Worm (Caenorhabditis elegans) whole organism, late embryonic: Measurements from ENCODE around the gene F18A11.3.

Source experiments
- C08G9.2 ChIP-seq: sonication (generic microtip); optimal IDR thresholded peaks from 2 replicates; lab custom pipeline; 2016; ENCODE audit warnings: mild to moderate bottlenecking, missing genetic modification characterization, moderate library complexity, missing compliant biosample characterization
- K02D7.2 ChIP-seq: sonication (generic microtip); optimal IDR thresholded peaks from 2 replicates; lab custom pipeline; 2017; ENCODE audit warnings: mild to moderate bottlenecking, missing genetic modification characterization, missing compliant biosample characterization
- K09A11.1 ChIP-seq: sonication (generic microtip); optimal IDR thresholded peaks from 2 replicates; lab custom pipeline; 2017; ENCODE audit warnings: antibody characterized with exemption, mild to moderate bottlenecking, missing genetic modification characterization, missing compliant biosample characterization; ENCODE audit not compliant: insufficient read depth
- T23F11.4 ChIP-seq: fragments of 200-800 bp; sonication (Bioruptor generic); optimal IDR thresholded peaks from 2 replicates; lab custom pipeline; 2018; ENCODE audit warnings: mild to moderate bottlenecking, missing genetic modification characterization, missing compliant biosample characterization
- Y22D7AL.16 ChIP-seq: sonication (generic microtip); optimal IDR thresholded peaks from 2 replicates; lab custom pipeline; 2016; ENCODE audit warnings: missing genetic modification characterization, missing compliant biosample characterization
- ama-1 ChIP-seq: fragments of 150-350 bp; optimal IDR thresholded peaks from 2 replicates; lab custom pipeline; 2014
- ceh-30 ChIP-seq: fragments of 150-350 bp; optimal IDR thresholded peaks from 2 replicates; lab custom pipeline; 2014; ENCODE audit warnings: missing biosample characterization, missing genetic modification characterization
- ceh-45 ChIP-seq: fragments of 200-800 bp; sonication (Bioruptor generic); IDR thresholded peaks from 2 replicates; pipeline ENCODE4 v1.3.6; 2022; ENCODE audit warnings: missing genetic modification reagents, missing genetic modification characterization, missing compliant biosample characterization
- ceh-48 ChIP-seq: sonication (generic microtip); optimal IDR thresholded peaks from 2 replicates; lab custom pipeline; 2016; ENCODE audit warnings: missing genetic modification characterization, inconsistent platforms, missing compliant biosample characterization
- ceh-6 ChIP-seq: fragments of 200-800 bp; sonication (Bioruptor generic); optimal IDR thresholded peaks from 2 replicates; lab custom pipeline; 2018; ENCODE audit warnings: mild to moderate bottlenecking, missing genetic modification characterization, missing compliant biosample characterization
- che-1 ChIP-seq: sonication (generic microtip); optimal IDR thresholded peaks from 2 replicates; lab custom pipeline; 2016; ENCODE audit warnings: mild to moderate bottlenecking, missing genetic modification characterization, missing compliant biosample characterization
- dmd-4 ChIP-seq: sonication (generic microtip); optimal IDR thresholded peaks from 2 replicates; lab custom pipeline; 2016; ENCODE audit warnings: borderline replicate concordance, missing genetic modification characterization, missing compliant biosample characterization
- elt-2 ChIP-seq: sonication (generic microtip); optimal IDR thresholded peaks from 2 replicates; lab custom pipeline; 2016; ENCODE audit warnings: missing genetic modification reagents, missing genetic modification characterization, missing compliant biosample characterization
- elt-4 ChIP-seq: sonication (generic microtip); optimal IDR thresholded peaks from 2 replicates; lab custom pipeline; 2016; ENCODE audit warnings: missing genetic modification characterization, missing compliant biosample characterization
- eyg-1 ChIP-seq: sonication (generic microtip); optimal IDR thresholded peaks from 2 replicates; lab custom pipeline; 2016; ENCODE audit warnings: missing genotype, missing genetic modification characterization, missing compliant biosample characterization
- fax-1 ChIP-seq: sonication (generic microtip); optimal IDR thresholded peaks from 2 replicates; lab custom pipeline; 2016; ENCODE audit warnings: missing genotype, missing genetic modification characterization, missing compliant biosample characterization
- hlh-30 ChIP-seq: sonication (generic microtip); optimal IDR thresholded peaks from 2 replicates; lab custom pipeline; 2017; ENCODE audit warnings: antibody characterized with exemption, missing genetic modification characterization, missing compliant biosample characterization; ENCODE audit not compliant: insufficient read depth
- lin-11 ChIP-seq: fragments of 200-800 bp; sonication (Bioruptor generic); optimal IDR thresholded peaks from 2 replicates; lab custom pipeline; 2018; ENCODE audit warnings: mild to moderate bottlenecking, missing genetic modification characterization, missing compliant biosample characterization
- nfya-1 ChIP-seq: sonication (generic microtip); optimal IDR thresholded peaks from 2 replicates; lab custom pipeline; 2017; ENCODE audit warnings: missing genetic modification characterization, mild to moderate bottlenecking, missing compliant biosample characterization, antibody characterized with exemption, moderate library complexity
- nhr-232 ChIP-seq: sonication (generic microtip); optimal IDR thresholded peaks from 2 replicates; lab custom pipeline; 2016; ENCODE audit warnings: missing genetic modification characterization, missing compliant biosample characterization
- npax-4 ChIP-seq: sonication (generic microtip); optimal IDR thresholded peaks from 2 replicates; lab custom pipeline; 2016; ENCODE audit warnings: missing genetic modification characterization, missing compliant biosample characterization
- pax-1 ChIP-seq: fragments of 150-350 bp; optimal IDR thresholded peaks from 2 replicates; lab custom pipeline; 2014; ENCODE audit warnings: missing biosample characterization, missing genetic modification characterization
- pha-2 ChIP-seq: sonication (generic microtip); optimal IDR thresholded peaks from 2 replicates; lab custom pipeline; 2017; ENCODE audit warnings: mild to moderate bottlenecking, missing genetic modification characterization, missing compliant biosample characterization
- pha-4 ChIP-seq: fragments of 150-350 bp; optimal IDR thresholded peaks from 2 replicates; lab custom pipeline; 2018; ENCODE audit warnings: missing biosample characterization, missing genetic modification reagents, missing genetic modification characterization
- pqm-1 ChIP-seq: sonication (generic microtip); optimal IDR thresholded peaks from 2 replicates; lab custom pipeline; 2016; ENCODE audit warnings: missing genetic modification characterization, missing compliant biosample characterization
- sox-2 ChIP-seq: fragments of 200-800 bp; sonication (Bioruptor generic); IDR thresholded peaks from 2 replicates; pipeline ENCODE4 v1.3.6; 2022; ENCODE audit warnings: missing genetic modification reagents, missing genetic modification characterization, missing compliant biosample characterization
- tbx-2 ChIP-seq: sonication (generic microtip); optimal IDR thresholded peaks from 2 replicates; lab custom pipeline; 2016; ENCODE audit warnings: missing genetic modification characterization, missing compliant biosample characterization
- tbx-7 ChIP-seq: sonication (generic microtip); optimal IDR thresholded peaks from 2 replicates; lab custom pipeline; 2016; ENCODE audit warnings: missing genotype, missing genetic modification characterization, missing compliant biosample characterization
- ttx-3 ChIP-seq: sonication (generic microtip); optimal IDR thresholded peaks from 2 replicates; lab custom pipeline; 2016; ENCODE audit warnings: missing genetic modification reagents, missing genetic modification characterization, missing compliant biosample characterization
- unc-55 ChIP-seq: sonication (generic microtip); optimal IDR thresholded peaks from 2 replicates; lab custom pipeline; 2017; ENCODE audit warnings: missing biosample characterization, missing genetic modification reagents, missing genetic modification characterization
- ztf-16 ChIP-seq: sonication (generic microtip); optimal IDR thresholded peaks from 2 replicates; lab custom pipeline; 2017; ENCODE audit warnings: missing genetic modification characterization, missing compliant biosample characterization

Gene F18A11.3

ce11 chrII:13006283-13006682, 30.4 kb downstream of the F18A11.3 start:
- no peak for TF ChIP-seq ztf-16 (tag; lab: Kevin White, UChicago)
- no peak for TF ChIP-seq ceh-6
- TF ChIP-seq pha-2 (tag; lab: Kevin White, UChicago), result no peak

- no peak for TF ChIP-seq tbx-2 (tag; lab: Kevin White, UChicago)
- no peak for TF ChIP-seq elt-4 (tag; lab: Kevin White, UChicago)
- TF ChIP-seq K09A11.1 (tag; lab: Kevin White, UChicago), result no peak
- no peak for TF ChIP-seq npax-4 (tag; lab: Kevin White, UChicago)
- TF ChIP-seq ttx-3, result no peak
- TF ChIP-seq pax-1 (tag; lab: Kevin White, UChicago), result no peak
These were observed 31.8 kb downstream of the F18A11.3 start for ce11 chrII:13004872-13005252.

ce11 chrII:13004160-13004871, 32.3 kb downstream of the F18A11.3 start:
- peak; percentile 47 for TF ChIP-seq elt-2 (tag; lab: Kevin White, UChicago)
- TF ChIP-seq ceh-48, result no peak
- TF ChIP-seq ceh-30 (tag; lab: Kevin White, UChicago), result no peak
- no peak for TF ChIP-seq pqm-1 (tag; lab: Kevin White, UChicago)
- no peak for TF ChIP-seq elt-4 (tag; lab: Kevin White, UChicago)
- peak; percentile 80 for TF ChIP-seq unc-55 (GFP tag; lab: Kevin White, UChicago)
- TF ChIP-seq, all 69 proteins: peak for 2

- no peak for TF ChIP-seq sox-2
- no peak for TF ChIP-seq K02D7.2 (tag; lab: Kevin White, UChicago)
- TF ChIP-seq npax-4 (tag; lab: Kevin White, UChicago), result no peak
- TF ChIP-seq nfya-1 (tag; lab: Kevin White, UChicago), result no peak
- no peak for TF ChIP-seq hlh-30 (tag; lab: Kevin White, UChicago)
- no peak for TF ChIP-seq dmd-4
- no peak for TF ChIP-seq tbx-2 (tag; lab: Kevin White, UChicago)
- no peak for TF ChIP-seq ceh-45
- TF ChIP-seq ttx-3, result no peak
- TF ChIP-seq fax-1, result no peak
- no peak for TF ChIP-seq pqm-1 (tag; lab: Kevin White, UChicago)
- TF ChIP-seq C08G9.2 (tag; lab: Kevin White, UChicago), result no peak
- TF ChIP-seq pha-2 (tag; lab: Kevin White, UChicago), result no peak
- TF ChIP-seq che-1 (tag; lab: Kevin White, UChicago), result no peak
These were observed 33.4 kb downstream of the F18A11.3 start for ce11 chrII:13003244-13003643.

DNA sequence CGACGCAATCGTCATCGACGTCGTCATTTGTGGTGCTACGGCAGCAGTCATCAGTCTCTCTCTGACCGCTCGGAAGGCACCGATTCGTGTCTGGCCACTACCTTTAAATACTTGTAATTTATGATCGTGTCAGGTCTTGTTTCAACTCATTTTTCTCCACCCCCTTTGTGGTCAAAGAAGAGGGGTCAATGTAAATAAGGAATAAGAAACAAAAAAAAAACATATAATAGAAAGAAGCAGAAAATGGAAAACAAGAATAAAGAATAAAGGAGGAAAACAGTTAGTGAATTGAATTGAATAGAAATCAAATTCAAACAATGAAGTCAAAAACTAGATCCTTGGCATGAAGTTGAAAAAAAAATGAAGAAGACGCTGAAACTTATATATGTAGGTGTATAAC, 35.9 kb downstream of the F18A11.3 start, which contains the start of gene Y38F1A.8:
Y38F1A.8 (minus strand) TSS at position 101 of the 400 bp plus-strand sequence.
- no peak for TF ChIP-seq elt-2 (tag; lab: Kevin White, UChicago)
- TF ChIP-seq tbx-7 (tag; lab: Kevin White, UChicago), result no peak
- no peak for TF ChIP-seq ama-1 (lab: Kevin White, UChicago)
- TF ChIP-seq nhr-232 (tag; lab: Kevin White, UChicago), result no peak
- TF ChIP-seq eyg-1, result no peak
- no peak for TF ChIP-seq Y22D7AL.16 (tag; lab: Kevin White, UChicago)
- no peak for TF ChIP-seq T23F11.4 (GFP tag; lab: Kevin White, UChicago)
- TF ChIP-seq lin-11 (tag; lab: Kevin White, UChicago), result no peak
- TF ChIP-seq ceh-48, result no peak
- no peak for TF ChIP-seq unc-55 (GFP tag; lab: Kevin White, UChicago)
- TF ChIP-seq ceh-30 (tag; lab: Kevin White, UChicago), result no peak
- TF ChIP-seq pha-4 (tag; lab: Kevin White, UChicago), result no peak
- TF ChIP-seq pha-2 (tag; lab: Kevin White, UChicago), result no peak
